Worm (Caenorhabditis elegans) whole organism, mixed stage, embryonic: Measurements from ENCODE around the gene dhs-23.

Source experiments
- blmp-1 ChIP-seq: fragments of 150-350 bp; optimal IDR thresholded peaks from 2 replicates; lab custom pipeline; 2014; ENCODE audit warnings: missing biosample characterization, missing genetic modification characterization
- ces-1 ChIP-seq: fragments of 150-350 bp; optimal IDR thresholded peaks from 2 replicates; lab custom pipeline; 2014; ENCODE audit warnings: missing biosample characterization, missing genetic modification reagents, missing genetic modification characterization
- elt-1 ChIP-seq: sonication (generic microtip); optimal IDR thresholded peaks from 2 replicates; lab custom pipeline; 2017; ENCODE audit warnings: missing genetic modification characterization, mild to moderate bottlenecking, missing compliant biosample characterization, antibody characterized with exemption, moderate library complexity, borderline replicate concordance; ENCODE audit not compliant: insufficient read depth
- elt-3 ChIP-seq: fragments of 150-350 bp; optimal IDR thresholded peaks from 2 replicates; lab custom pipeline; 2014; ENCODE audit warnings: missing biosample characterization, missing genetic modification characterization
- lsy-2 ChIP-seq: fragments of 150-350 bp; optimal IDR thresholded peaks from 2 replicates; lab custom pipeline; 2014; ENCODE audit warnings: missing biosample characterization, missing genetic modification characterization
- mab-5 ChIP-seq: fragments of 150-350 bp; optimal IDR thresholded peaks from 2 replicates; lab custom pipeline; 2014; ENCODE audit warnings: missing biosample characterization, missing genetic modification characterization
- mep-1 ChIP-seq: fragments of 150-350 bp; optimal IDR thresholded peaks from 2 replicates; lab custom pipeline; 2017; ENCODE audit warnings: missing biosample characterization, missing genetic modification reagents, missing genetic modification characterization, inconsistent platforms
- pha-4 ChIP-seq: fragments of 150-350 bp; optimal IDR thresholded peaks from 2 replicates; lab custom pipeline; 2018; ENCODE audit warnings: missing biosample characterization, missing genetic modification reagents, missing genetic modification characterization
- sptf-1 ChIP-seq: sonication (generic microtip); optimal IDR thresholded peaks from 2 replicates; lab custom pipeline; 2017; ENCODE audit warnings: mild to moderate bottlenecking, missing genetic modification characterization, moderate library complexity, missing compliant biosample characterization
- tbx-8 ChIP-seq: fragments of 200-800 bp; sonication (Bioruptor generic); optimal IDR thresholded peaks from 2 replicates; lab custom pipeline; 2018; ENCODE audit warnings: mild to moderate bottlenecking, missing genetic modification characterization, moderate library complexity, missing compliant biosample characterization
- unc-62 ChIP-seq: fragments of 150-350 bp; optimal IDR thresholded peaks from 2 replicates; lab custom pipeline; 2014; ENCODE audit warnings: missing biosample characterization, missing genetic modification reagents, missing genetic modification characterization

DNA sequence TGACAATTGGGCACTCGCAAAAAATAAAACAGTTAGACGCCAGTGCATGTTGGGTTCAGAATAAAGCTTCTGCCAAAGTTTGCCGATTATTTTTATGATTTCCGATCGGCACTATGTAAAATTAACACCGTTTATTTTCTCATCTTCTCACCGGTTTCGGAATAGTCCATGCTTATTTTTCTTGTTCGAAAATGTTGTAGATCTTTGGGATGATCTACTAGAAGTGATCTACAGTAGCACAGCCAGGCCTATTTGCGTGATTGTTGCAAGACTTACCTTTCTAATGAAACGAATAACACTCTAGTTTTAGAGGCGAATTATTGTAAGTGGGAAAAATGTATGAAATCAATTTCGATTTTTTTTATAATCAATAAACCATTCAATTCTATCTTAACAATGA lies 30.4 kb upstream of the dhs-23 start, which contains the start of gene clec-231:
- TF ChIP-seq lsy-2 (tag; lab: Kevin White, UChicago) (no peak), ces-1 (GFP tag; lab: Kevin White, UChicago) (no peak), sptf-1 (tag; lab: Kevin White, UChicago) (no peak), mab-5 (no peak), mep-1 (tag; lab: Kevin White, UChicago) (no peak), unc-62 (GFP tag; lab: Kevin White, UChicago) (no peak), tbx-8 (no peak), blmp-1 (tag; lab: Kevin White, UChicago) (no peak), elt-3 (tag; lab: Kevin White, UChicago) (no peak), pha-4 (tag; lab: Kevin White, UChicago) (no peak), elt-1 (tag; lab: Kevin White, UChicago) (no peak)
